Worm (Caenorhabditis elegans): ENCODE results near the gene T24A6.17.
"Not testable (repeated sequence)": the region's sequence is repeated elsewhere in the genome, so short reads cannot be mapped to it uniquely, and the experiment has no call there.

DNA sequence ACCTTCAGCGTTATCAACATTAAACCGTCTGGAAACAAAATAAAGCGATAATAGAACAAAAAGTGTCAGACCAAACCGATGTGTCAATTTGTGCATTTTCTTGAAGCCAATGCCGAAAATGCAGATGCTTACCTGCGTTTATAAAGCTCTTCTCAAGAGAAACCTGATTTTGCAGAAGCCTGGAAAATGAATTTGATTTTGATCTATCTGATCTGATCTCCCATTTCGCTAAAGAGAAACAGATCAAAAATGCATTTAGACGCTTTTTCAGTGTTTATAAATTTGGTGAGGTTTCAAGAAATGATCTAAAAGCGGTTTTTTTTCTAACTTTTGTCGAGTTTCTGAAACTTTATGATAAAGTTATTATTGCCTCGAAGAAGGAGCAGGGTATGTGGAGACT, 1.4 kb downstream of the T24A6.17 start, which contains the start of gene T24A6.16:
- TF ChIP-seq nhr-76, nhr-12, lin-13, lsy-2, pha-4, mab-5, ztf-11, nhr-28, nhr-237, elt-3 (tag; optimal IDR thresholded peaks at IDR 0.05): not testable (repeated sequence)

All from whole organism, mixed stage, embryonic.